Fruit fly (Drosophila melanogaster): ENCODE results near the gene tim.
A peak's percentile ranks its signal among the peaks of the same experiment; 100 is the strongest.

tim gene

DNA sequence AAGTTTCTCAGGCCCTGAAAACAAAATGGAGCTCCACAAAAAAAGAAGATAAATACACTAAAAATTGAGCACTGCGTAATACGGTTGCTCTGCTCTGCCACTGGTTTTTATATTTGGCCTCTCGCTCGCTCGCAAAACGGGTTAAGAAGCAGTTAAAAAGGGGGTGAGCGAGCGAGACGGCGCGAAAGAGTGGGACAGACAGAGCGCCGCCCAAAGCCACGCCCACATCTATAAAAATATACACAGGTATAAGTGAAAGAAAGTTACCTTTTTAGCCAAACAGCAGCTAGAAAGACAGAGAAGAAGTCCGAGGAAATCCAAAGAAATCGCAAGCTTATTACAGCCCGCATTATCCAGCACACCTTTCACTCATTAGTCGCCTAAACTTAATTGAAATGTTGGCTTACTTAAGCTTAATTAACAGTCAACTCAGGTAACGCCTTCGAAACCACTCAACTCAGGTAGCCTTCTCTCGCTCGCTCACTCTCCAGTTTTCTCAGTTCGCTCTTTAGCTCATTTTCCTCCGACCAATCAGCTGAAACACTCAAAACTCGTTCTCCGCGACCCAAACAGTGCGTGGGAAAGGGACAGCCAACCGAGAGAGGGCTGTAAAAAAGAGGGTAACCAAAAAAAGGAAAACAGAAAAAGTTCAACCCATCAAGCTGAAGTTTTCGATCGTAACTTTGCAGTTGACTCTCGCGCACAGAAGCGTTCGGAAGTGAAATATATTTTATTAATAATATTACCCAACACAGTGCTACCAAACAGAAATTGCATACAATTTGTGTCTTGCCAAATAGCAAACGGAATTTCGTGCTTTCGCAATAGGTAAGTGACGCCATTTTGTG, 30.9 kb upstream of the tim start, which contains the start of gene drm (continued):
- TF ChIP-seq CG16813 (GFP tag; IDR thresholded peaks at IDR 0.05; ENCODE audit: partially characterized antibody) (0 out of 3 replicates have a peak, but pooled peaks have one; percentile 37), CG1832 (GFP tag; optimal IDR thresholded peaks at IDR 0.05) (peak; percentile 95), CG42726 (GFP tag; IDR thresholded peaks at IDR 0.05; ENCODE audit: partially characterized antibody) (no peak), yki (optimal IDR thresholded peaks at IDR 0.05) (peak; percentile 24), Nf-YA (GFP tag; IDR thresholded peaks at IDR 0.05) (peak; percentile 65)

DNA sequence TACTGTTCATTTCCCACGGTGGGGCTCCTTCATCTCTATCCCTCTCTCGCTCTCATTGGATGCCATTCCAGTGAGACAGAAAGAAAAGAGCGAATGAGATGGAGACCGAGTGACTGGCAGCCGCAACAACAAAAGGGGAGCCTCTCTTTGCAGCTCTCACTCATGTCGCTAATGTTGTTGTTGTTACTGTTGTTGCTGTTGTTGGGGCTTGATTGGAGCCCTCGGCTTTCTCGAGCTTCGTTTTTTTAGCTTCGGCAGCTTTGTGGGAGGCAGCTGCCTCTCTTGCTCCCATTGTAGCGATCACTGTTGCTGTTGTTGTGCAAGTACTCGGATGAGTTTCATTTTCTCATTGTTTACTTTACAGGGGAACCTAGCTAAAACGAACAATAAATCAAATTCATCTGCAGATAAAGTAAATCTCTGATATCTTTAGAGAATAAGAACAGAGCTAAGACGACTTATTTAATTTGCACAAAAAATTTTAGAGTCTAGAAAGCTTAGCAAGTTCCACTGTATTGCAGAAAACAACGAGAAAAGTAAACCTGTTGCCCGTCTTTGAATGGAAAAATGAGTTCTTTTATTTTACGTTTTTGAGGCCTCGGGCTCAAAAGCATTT, 26.4 kb upstream of the tim start:
- TF ChIP-seq CG18476 (GFP tag; optimal IDR thresholded peaks at IDR 0.05) (peak; percentile 16), cas (GFP tag; IDR thresholded peaks at IDR 0.05) (no peak), Doc2 (GFP tag; IDR thresholded peaks at IDR 0.05) (no peak), Dp (GFP tag; optimal IDR thresholded peaks at IDR 0.05) (no peak), tx (GFP tag; optimal IDR thresholded peaks at IDR 0.05) (peak; percentile 6), Mrtf (GFP tag; IDR thresholded peaks at IDR 0.05) (0 out of 3 replicates have a peak, but pooled peaks have one; percentile 15), CG18262 (tag; optimal IDR thresholded peaks at IDR 0.05) (peak; percentile 67), CG10462 (GFP tag; optimal IDR thresholded peaks at IDR 0.05) (peak; percentile 11), CG1647 (GFP tag; optimal IDR thresholded peaks at IDR 0.05) (no peak), chn (GFP tag; optimal IDR thresholded peaks at IDR 0.05) (no peak), sob (GFP tag; IDR thresholded peaks at IDR 0.05) (peak; percentile 77), usp (GFP tag; optimal IDR thresholded peaks at IDR 0.05) (no peak), Hr78 (GFP tag; optimal IDR thresholded peaks at IDR 0.05) (no peak), CG1024 (GFP tag; IDR thresholded peaks at IDR 0.05) (peak; percentile 59), Scr (GFP tag; IDR thresholded peaks at IDR 0.05; ENCODE audit: partially characterized antibody) (no peak), CG9932 (GFP tag; IDR thresholded peaks at IDR 0.05) (peak; percentile 43; the same call in 1 of the 2 replicates), Six4 (GFP tag; optimal IDR thresholded peaks at IDR 0.05) (peak; percentile 45), az2 (GFP tag; optimal IDR thresholded peaks at IDR 0.05) (peak; percentile 60), CG14014 (GFP tag; IDR thresholded peaks at IDR 0.05) (no peak; the same call in 1 of the 2 replicates), CG31441 (GFP tag; IDR thresholded peaks at IDR 0.05) (peak; percentile 59), HHEX (GFP tag; optimal IDR thresholded peaks at IDR 0.05) (no peak), Ets97D (GFP tag; optimal IDR thresholded peaks at IDR 0.05) (no peak), lola (GFP tag; optimal IDR thresholded peaks at IDR 0.05) (peak in 1 of 3 experiments; percentile 47), Mes4 (GFP tag; optimal IDR thresholded peaks at IDR 0.05) (peak; percentile 19), CG17912 (GFP tag; optimal IDR thresholded peaks at IDR 0.05) (no peak), ato (GFP tag; IDR thresholded peaks at IDR 0.05; ENCODE audit: partially characterized antibody) (no peak), sisA (GFP tag; IDR thresholded peaks at IDR 0.05) (peak; percentile 72), Fer3 (tag; optimal IDR thresholded peaks at IDR 0.05) (peak; percentile 28), ATbp (GFP tag; optimal IDR thresholded peaks at IDR 0.05) (peak; percentile 48), CG2202 (tag; optimal IDR thresholded peaks at IDR 0.05) (no peak), Hey (tag; optimal IDR thresholded peaks at IDR 0.05) (no peak), wor (GFP tag; IDR thresholded peaks at IDR 0.05) (0 out of 2 replicates have a peak, but pooled peaks have one; percentile 26), repo (GFP tag; optimal IDR thresholded peaks at IDR 0.05) (peak; percentile 31), CG9437 (GFP tag; optimal IDR thresholded peaks at IDR 0.05) (no peak), CG43689 (GFP tag; IDR thresholded peaks at IDR 0.05) (no peak), B-H2 (GFP tag; optimal IDR thresholded peaks at IDR 0.05) (no peak), Taf1 (GFP tag; IDR thresholded peaks at IDR 0.05) (no peak), CG15269 (tag; optimal IDR thresholded peaks at IDR 0.05) (peak; percentile 63), jumu (GFP tag; optimal IDR thresholded peaks at IDR 0.05) (peak; percentile 23), hbn (GFP tag; IDR thresholded peaks at IDR 0.05; ENCODE audit: partially characterized antibody) (no peak), CG15011 (GFP tag; optimal IDR thresholded peaks at IDR 0.05) (no peak), dm (GFP tag; optimal IDR thresholded peaks at IDR 0.05) (no peak)
